Worm (Caenorhabditis elegans): ENCODE results near the gene paqr-1.

- TF ChIP-seq ama-1 (optimal IDR thresholded peaks at IDR 0.05): no peak
- no peak for TF ChIP-seq ceh-13 (GFP tag; optimal IDR thresholded peaks at IDR 0.05)
- TF ChIP-seq hmg-4 (GFP tag; optimal IDR thresholded peaks at IDR 0.05): no peak
- TF ChIP-seq hmbx-1 (tag; optimal IDR thresholded peaks at IDR 0.05): no peak
- TF ChIP-seq aly-1 (tag; optimal IDR thresholded peaks at IDR 0.05): no peak
- no peak for TF ChIP-seq flt-1 (GFP tag; IDR thresholded peaks at IDR 0.05)
- no peak for TF ChIP-seq ets-7 (tag; optimal IDR thresholded peaks at IDR 0.05)
- no peak for TF ChIP-seq ceh-36 (tag; optimal IDR thresholded peaks at IDR 0.05)
- no peak for TF ChIP-seq pes-1 (GFP tag; IDR thresholded peaks at IDR 0.05)
- no peak for TF ChIP-seq tra-4 (tag; optimal IDR thresholded peaks at IDR 0.05)
Observed at ce11 chrIV:6517859-6518258, 37.4 kb downstream of the paqr-1 start, which contains the start of gene C01G5.7.
